Fruit fly (Drosophila melanogaster): ENCODE measurements around the gene Etl1.

Etl1 gene

dm6 chr2L:9862964-9863363, 49.4 kb downstream of the Etl1 start:
- TF ChIP-seq rgr (GFP tag; optimal IDR thresholded peaks at IDR 0.05) (no peak), Mio (GFP tag; optimal IDR thresholded peaks at IDR 0.05) (no peak), Myc (optimal IDR thresholded peaks at IDR 0.05) (no peak), brk (GFP tag; optimal IDR thresholded peaks at IDR 0.05) (no peak), CG32264 (GFP tag; optimal IDR thresholded peaks at IDR 0.05) (no peak), lola (GFP tag; optimal IDR thresholded peaks at IDR 0.05) (no peak), foxo (GFP tag; optimal IDR thresholded peaks at IDR 0.05) (no peak), h (GFP tag; optimal IDR thresholded peaks at IDR 0.05) (no peak), dsf (GFP tag; optimal IDR thresholded peaks at IDR 0.05; ENCODE audit: borderline replicate concordance) (no peak), dmrt93B (GFP tag; optimal IDR thresholded peaks at IDR 0.05) (no peak), Hr83 (GFP tag; optimal IDR thresholded peaks at IDR 0.05; ENCODE audit: poor library complexity, severe bottlenecking) (no peak), Abd-B (GFP tag; optimal IDR thresholded peaks at IDR 0.05) (no peak), fru (GFP tag; optimal IDR thresholded peaks at IDR 0.05) (no peak), Sp1 (GFP tag; optimal IDR thresholded peaks at IDR 0.05) (no peak), Dfd (GFP tag; optimal IDR thresholded peaks at IDR 0.05) (no peak)

Data from whole organism, wandering third instar larva.